Fruit fly (Drosophila melanogaster): ENCODE measurements around the gene Taf10b.

Taf10b gene

dm6 chr2L:2729882-2730281 is 37.8 kb downstream of the Taf10b start (continued):
- TF ChIP-seq ase (GFP tag; IDR thresholded peaks at IDR 0.05) (0 out of 3 replicates have a peak, but pooled peaks have one; percentile 28), CG6272 (GFP tag; IDR thresholded peaks at IDR 0.05) (0 out of 2 replicates have a peak, but pooled peaks have one; percentile 10), ftz-f1 (GFP tag; optimal IDR thresholded peaks at IDR 0.05) (peak; percentile 58), NfI (GFP tag; optimal IDR thresholded peaks at IDR 0.05) (peak; percentile 46), Drgx (GFP tag; IDR thresholded peaks at IDR 0.05) (peak; percentile 68), Mrtf (GFP tag; IDR thresholded peaks at IDR 0.05) (peak; percentile 65; the same call in 1 of the 3 replicates), CG18262 (tag; optimal IDR thresholded peaks at IDR 0.05) (peak; percentile 1), CG2875 (GFP tag; optimal IDR thresholded peaks at IDR 0.05) (no peak), CG10543 (GFP tag; optimal IDR thresholded peaks at IDR 0.05) (peak; percentile 80), eyg (GFP tag; optimal IDR thresholded peaks at IDR 0.05) (no peak), Oli (tag; optimal IDR thresholded peaks at IDR 0.05) (peak; percentile 16), ttk (GFP tag; IDR thresholded peaks at IDR 0.05) (peak; percentile 38; the same call in 1 of the 2 replicates), CG8359 (GFP tag; optimal IDR thresholded peaks at IDR 0.05; ENCODE audit: borderline replicate concordance) (peak; percentile 84), gcm2 (GFP tag; optimal IDR thresholded peaks at IDR 0.05) (no peak), hkb (optimal IDR thresholded peaks at IDR 0.05) (no peak), hkb (GFP tag; IDR thresholded peaks at IDR 0.05) (peak; percentile 15; the same call in 1 of the 2 replicates), PHDP (tag; optimal IDR thresholded peaks at IDR 0.05) (peak; percentile 37), CG32532 (GFP tag; IDR thresholded peaks at IDR 0.05) (peak; percentile 86), ERR (GFP tag; optimal IDR thresholded peaks at IDR 0.05) (no peak), sob (GFP tag; IDR thresholded peaks at IDR 0.05) (peak; percentile 53; the same call in 1 of the 2 replicates), cg (GFP tag; optimal IDR thresholded peaks at IDR 0.05) (no peak), Dek (tag; optimal IDR thresholded peaks at IDR 0.05) (peak; percentile 51), CG11696 (GFP tag; IDR thresholded peaks at IDR 0.05) (peak; percentile 62), CG15514 (GFP tag; optimal IDR thresholded peaks at IDR 0.05) (peak; percentile 48), CG17385 (GFP tag; optimal IDR thresholded peaks at IDR 0.05) (peak; percentile 25), CG12769 (tag; optimal IDR thresholded peaks at IDR 0.05) (peak; percentile 59), Oaz (GFP tag; IDR thresholded peaks at IDR 0.05) (no peak), gem (tag; optimal IDR thresholded peaks at IDR 0.05) (peak; percentile 41), cwo (GFP tag; optimal IDR thresholded peaks at IDR 0.05) (peak; percentile 32), CG14965 (GFP tag; optimal IDR thresholded peaks at IDR 0.05; ENCODE audit: borderline replicate concordance) (no peak), Med (GFP tag) (peak; percentile 91), Tbp (GFP tag; optimal IDR thresholded peaks at IDR 0.05) (no peak), lmd (GFP tag; IDR thresholded peaks at IDR 0.05) (peak; percentile 52; the same call in 1 of the 2 replicates), CG14014 (GFP tag; IDR thresholded peaks at IDR 0.05) (peak; percentile 42), Gsc (GFP tag; IDR thresholded peaks at IDR 0.05) (no peak), D19A (tag; optimal IDR thresholded peaks at IDR 0.05) (no peak), D (optimal IDR thresholded peaks at IDR 0.05) (no peak), D (GFP tag; optimal IDR thresholded peaks at IDR 0.05) (no peak), Xbp1 (GFP tag; optimal IDR thresholded peaks at IDR 0.05) (peak; percentile 46), CG11085 (GFP tag; IDR thresholded peaks at IDR 0.05) (peak; percentile 49; the same call in 1 of the 2 replicates), Sox102F (GFP tag; optimal IDR thresholded peaks at IDR 0.05) (peak; percentile 10), CG2199 (GFP tag; IDR thresholded peaks at IDR 0.05) (0 out of 3 replicates have a peak, but pooled peaks have one; percentile 48), CG11247 (GFP tag; IDR thresholded peaks at IDR 0.05) (peak; percentile 59), exex (tag; optimal IDR thresholded peaks at IDR 0.05) (no peak), phol (tag; optimal IDR thresholded peaks at IDR 0.05) (no peak), CG2712 (tag; optimal IDR thresholded peaks at IDR 0.05) (peak; percentile 7), Dbx (GFP tag; IDR thresholded peaks at IDR 0.05) (peak; percentile 62; the same call in 2 of the 3 replicates), CG6813 (GFP tag; optimal IDR thresholded peaks at IDR 0.05) (peak; percentile 49), CG5180 (GFP tag; optimal IDR thresholded peaks at IDR 0.05) (no peak), Deaf1 (tag; optimal IDR thresholded peaks at IDR 0.05) (no peak), her (GFP tag; optimal IDR thresholded peaks at IDR 0.05) (no peak)

Measured in whole organism, embryonic.